Fruit fly (Drosophila melanogaster): Measurements from ENCODE around the gene Snm1.
A peak's percentile ranks its signal among the peaks of the same experiment; 100 is the strongest.

Snm1 gene

DNA sequence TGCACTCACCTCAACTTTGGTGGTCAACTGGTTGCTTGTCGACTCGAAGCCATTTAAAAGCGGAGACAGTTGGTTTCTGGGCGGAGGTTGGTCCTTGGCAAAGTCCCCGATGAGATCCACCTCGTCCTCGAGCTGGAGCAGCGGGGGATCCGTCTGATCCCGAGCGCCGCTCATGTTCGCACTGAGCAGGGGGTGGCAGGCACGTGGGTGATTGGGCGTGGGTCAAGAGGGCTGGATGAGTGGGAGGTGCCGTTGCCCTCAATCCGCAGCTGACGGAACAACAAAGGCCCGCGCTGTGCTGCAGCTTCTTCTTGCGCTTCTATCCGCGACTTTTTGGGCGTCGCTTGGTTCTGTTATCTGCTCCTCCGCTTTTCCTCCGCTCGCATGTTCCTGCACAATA is 8.1 kb downstream of the Snm1 start:
- no peak for TF ChIP-seq CG17801 (GFP tag; optimal IDR thresholded peaks at IDR 0.05; ENCODE audit: partially characterized antibody)

DNA sequence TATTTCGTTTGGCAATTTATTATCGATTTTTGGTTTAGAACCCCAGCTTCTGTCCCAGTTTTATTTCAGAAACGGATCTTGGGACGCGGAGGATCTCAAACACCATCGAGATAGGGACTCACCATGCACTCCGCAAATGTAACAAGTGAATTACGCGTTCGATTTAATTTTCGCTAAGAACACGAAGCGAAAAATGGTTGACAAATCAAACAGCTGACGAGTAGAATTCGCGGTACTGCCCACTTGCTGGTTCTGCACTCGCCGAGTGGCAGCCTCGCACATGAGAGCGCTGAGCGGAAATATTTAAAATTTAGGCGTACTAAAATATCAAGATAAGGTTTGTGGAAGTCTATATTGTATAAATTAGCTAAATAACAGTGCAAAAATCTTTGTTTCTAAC is 8.5 kb downstream of the Snm1 start, which contains the start of gene Pi4KIIalpha:
TSS of gene Pi4KIIalpha (minus strand) at position 233 of the 400 bp plus-strand sequence.
- no peak for TF ChIP-seq CG17801 (GFP tag; optimal IDR thresholded peaks at IDR 0.05; ENCODE audit: partially characterized antibody)

DNA sequence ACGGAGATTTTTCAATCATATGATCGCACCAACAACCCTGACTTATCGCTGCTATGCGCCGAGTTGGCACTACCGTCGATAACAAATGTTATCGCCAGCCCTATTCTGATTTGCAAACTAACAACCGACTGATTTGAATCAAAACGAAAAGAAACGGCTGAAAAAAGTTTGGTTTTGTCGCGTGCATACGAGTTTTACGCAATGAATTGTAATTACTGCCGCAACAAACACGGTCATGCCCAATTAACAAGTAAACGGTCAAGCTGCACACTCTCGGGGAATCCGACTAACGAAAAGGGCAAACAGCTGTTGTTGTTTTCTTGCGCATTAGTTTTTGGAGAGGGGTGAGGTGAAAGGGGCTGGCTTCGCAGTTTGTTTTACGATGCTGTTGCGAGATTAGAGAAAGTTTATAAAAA is 9.9 kb downstream of the Snm1 start, which contains the start of the genes CG14671 and CG12746:
TSS of gene CG14671 (minus strand) at position 41 of the 416 bp plus-strand sequence.
TSS of gene CG12746 (plus strand) at position 91 of the 416 bp plus-strand sequence.
- TF ChIP-seq CG17801 (GFP tag; optimal IDR thresholded peaks at IDR 0.05; ENCODE audit: partially characterized antibody): no peak

DNA sequence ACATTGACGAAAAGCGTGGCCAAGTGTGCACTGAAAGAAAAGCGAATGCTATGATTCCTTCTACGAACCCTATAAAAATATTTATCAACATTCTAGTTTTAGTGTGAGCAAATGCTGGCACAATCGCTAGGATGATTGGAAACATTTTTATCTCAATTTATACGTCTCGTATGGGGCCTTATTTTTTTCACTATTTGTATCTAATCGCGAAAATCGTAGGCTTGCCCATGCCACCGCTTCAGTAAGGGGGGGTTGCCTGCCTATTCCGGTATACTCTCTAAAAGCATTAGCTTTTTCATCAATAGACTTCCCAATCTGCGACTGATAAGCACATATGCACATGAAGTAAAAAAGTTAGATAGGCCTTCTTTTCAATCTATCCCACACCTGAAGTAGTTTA is 10.7 kb downstream of the Snm1 start:
- peak; percentile 75 for TF ChIP-seq CG17801 (GFP tag; optimal IDR thresholded peaks at IDR 0.05; ENCODE audit: partially characterized antibody)

DNA sequence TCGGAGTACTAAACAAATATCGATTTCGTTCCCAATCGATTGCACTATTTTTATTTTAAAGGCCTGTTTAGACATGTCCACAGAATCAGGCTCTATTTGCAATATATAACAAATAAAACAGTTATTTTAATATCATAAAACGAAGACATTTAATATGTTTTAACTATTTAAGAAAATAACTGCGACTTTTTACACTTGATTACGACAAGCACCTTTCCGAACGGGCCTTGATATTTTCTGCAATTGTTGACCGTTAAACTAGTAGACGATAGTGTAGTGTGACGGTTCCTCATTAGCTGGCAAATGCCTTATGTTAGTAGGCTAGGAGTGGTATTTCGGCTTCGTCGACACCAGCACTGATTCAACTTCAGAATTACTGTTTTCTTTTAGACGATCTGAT is 13.7 kb downstream of the Snm1 start, which contains the start of the genes CG2931 and Rheb:
TSS of gene CG2931 (minus strand) at position 26 of the 400 bp plus-strand sequence.
TSS of gene Rheb (plus strand) at position 332 of the 400 bp plus-strand sequence.
- peak; percentile 65 for TF ChIP-seq CG17801 (GFP tag; optimal IDR thresholded peaks at IDR 0.05; ENCODE audit: partially characterized antibody)

- peak; percentile 74 for TF ChIP-seq CG17801 (GFP tag; optimal IDR thresholded peaks at IDR 0.05; ENCODE audit: partially characterized antibody)
Observed at dm6 chr3R:5570635-5571436, 16.0 kb downstream of the Snm1 start, which contains the start of gene CRMP. TSS of gene CRMP (plus strand) at chr3R:5571108.

- TF ChIP-seq CG17801 (GFP tag; optimal IDR thresholded peaks at IDR 0.05; ENCODE audit: partially characterized antibody): no peak
Observed at dm6 chr3R:5571437-5571750, 16.5 kb downstream of the Snm1 start.

DNA sequence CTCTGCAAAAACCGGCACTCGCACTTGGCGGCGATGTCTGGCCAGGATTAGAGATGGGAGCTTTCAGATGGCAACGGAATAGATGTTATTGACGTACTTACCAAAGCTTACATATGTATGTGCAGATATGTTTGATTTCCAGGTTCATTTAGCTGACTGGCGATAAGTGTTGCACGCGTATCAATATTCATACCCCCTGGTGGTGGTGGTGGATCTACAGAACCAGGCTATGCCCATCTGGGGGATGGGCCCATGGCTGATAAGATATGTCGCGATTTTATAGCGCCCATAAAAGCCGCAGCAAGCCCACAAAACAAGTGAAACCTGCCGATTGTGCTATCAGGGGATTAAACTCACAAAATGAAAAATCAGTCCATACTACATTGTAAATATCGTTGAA is 16.9 kb downstream of the Snm1 start:
- no peak for TF ChIP-seq CG17801 (GFP tag; optimal IDR thresholded peaks at IDR 0.05; ENCODE audit: partially characterized antibody)

DNA sequence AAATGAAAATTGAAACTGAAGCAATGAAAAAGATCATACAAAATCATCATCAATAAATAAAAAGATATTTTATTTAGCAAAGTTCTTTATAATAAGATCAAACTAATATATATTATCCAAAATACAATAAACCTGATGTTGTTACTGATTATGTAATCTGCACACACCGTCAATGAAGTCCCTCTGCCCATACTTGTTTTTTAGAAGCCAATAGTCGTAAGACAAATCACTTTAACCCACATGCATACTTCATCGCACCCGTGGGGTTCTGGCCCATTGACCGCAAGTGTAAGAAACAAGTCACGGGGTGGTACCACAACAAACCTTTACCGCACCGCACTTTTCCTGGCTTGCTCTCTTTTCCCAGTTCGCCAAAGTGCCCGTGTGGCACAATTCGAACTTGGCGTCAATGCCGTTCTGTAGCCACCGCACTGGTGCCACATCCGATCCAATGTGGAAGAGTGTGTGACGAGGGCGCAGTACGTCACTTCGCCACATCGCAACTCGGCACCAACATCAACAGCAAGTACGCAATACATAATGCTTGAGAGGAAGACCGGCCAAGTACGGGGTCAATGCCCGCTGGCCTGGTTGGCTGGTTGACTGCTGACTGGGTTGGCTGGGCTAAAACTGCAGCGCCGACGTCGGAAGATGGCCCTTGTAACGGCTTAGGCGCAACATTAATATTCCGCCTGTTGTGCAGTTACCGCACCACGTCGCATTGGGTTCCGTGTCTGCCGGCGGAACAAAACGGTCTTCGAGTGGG is 18.2 kb downstream of the Snm1 start:
- TF ChIP-seq CG17801 (GFP tag; optimal IDR thresholded peaks at IDR 0.05; ENCODE audit: partially characterized antibody): no peak

DNA sequence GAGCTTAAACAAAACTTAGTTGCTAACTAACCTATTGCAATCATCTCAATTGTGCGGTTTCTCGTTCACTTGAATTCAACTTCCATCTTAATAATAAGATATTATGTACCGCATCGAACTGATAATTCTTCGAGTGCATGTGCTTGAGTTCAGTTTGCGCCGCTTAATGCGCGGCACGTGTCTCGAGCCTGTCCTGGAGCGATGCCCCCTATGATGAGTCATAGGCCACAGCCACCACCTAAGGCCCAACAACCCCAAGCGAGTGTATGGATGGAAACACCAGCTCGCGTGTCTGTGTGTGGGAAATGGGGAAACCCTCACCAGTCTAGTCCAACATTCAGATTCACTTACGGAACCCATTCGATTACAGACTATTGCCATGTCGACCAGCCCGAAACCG is 19.0 kb downstream of the Snm1 start:
- TF ChIP-seq CG17801 (GFP tag; optimal IDR thresholded peaks at IDR 0.05; ENCODE audit: partially characterized antibody): no peak

DNA sequence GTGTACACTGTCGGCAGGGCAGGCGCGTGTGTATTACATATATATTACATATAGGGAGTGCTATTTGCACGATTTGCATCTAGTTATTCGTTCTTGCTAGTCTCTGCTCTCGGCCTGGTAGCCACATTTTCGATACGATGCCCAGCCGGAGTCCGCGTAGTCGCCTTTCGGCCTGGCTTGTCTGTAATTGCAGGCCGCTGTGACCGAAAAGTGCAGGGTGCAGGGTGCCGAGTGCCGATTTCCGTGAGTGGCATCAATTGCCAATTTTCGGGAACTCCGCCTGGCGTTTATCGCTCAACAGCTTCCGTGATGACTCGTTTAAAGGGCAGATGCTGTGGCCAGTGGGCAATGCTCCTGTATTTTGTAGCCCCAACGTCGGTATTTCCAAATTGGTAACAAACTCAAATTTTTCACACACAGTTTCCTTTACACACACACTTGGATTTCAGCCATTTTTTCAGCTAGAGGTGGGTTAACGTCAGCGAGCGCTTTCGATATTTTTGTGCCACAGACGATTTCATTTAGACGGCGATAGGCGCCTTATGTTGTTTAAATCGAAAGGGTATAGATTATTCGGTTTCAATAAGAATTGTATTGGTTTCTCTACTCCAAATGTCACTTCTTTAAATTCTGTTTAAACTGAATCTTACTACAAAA is 33.1 kb downstream of the Snm1 start, which contains the start of gene CG2926:
TSS of gene CG2926 (minus strand) at position 518 of the 657 bp plus-strand sequence.
- no peak for TF ChIP-seq CG17801 (GFP tag; optimal IDR thresholded peaks at IDR 0.05; ENCODE audit: partially characterized antibody)

DNA sequence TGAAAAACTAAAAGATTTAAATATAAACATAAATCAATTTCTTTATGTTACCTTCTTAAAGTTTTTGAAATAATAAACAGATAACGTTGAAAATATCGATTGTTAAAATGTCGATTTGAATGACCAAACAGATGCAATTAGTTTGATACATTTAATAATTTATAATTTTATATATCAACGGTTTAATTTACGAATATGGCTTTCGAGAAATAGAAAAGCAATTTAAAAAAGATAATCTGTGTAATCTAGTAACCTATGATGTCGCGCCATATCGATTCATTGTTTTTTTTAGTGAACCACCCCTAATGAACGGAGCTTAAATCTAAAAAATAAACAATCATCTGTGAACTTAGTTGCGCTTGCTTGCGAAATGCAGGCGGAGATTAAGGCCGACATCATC is 33.7 kb downstream of the Snm1 start, which contains the start of gene PolZ2:
TSS of gene PolZ2 (plus strand) at position 301 of the 400 bp plus-strand sequence.
- no peak for TF ChIP-seq CG17801 (GFP tag; optimal IDR thresholded peaks at IDR 0.05; ENCODE audit: partially characterized antibody)

DNA sequence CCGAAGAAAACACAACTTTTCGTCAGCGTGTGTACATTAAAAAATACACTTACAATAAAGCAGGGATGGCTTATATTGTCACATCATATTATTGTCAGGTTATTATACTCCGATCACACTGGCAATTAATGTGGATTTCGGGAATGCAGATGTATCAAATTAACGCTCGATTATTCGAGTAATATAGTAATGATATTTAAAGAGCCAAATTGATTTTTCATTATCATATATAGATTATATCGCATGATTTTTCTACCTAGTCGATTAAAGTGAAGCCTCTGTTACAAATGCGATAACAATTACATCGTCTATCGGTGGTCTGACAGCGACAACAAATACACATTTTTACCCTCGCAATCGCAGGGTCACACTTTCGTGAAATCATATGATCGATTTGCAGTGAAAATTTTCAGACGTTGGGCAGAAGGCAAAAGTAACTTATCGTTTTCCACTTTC is 36.5 kb downstream of the Snm1 start, which contains the start of the genes noi and Vha26:
TSS of gene noi (minus strand) at position 62 of the 456 bp plus-strand sequence.
TSS of gene Vha26 (plus strand) at position 366 of the 456 bp plus-strand sequence.
- TF ChIP-seq CG17801 (GFP tag; optimal IDR thresholded peaks at IDR 0.05; ENCODE audit: partially characterized antibody): peak; percentile 69

dm6 chr3R:5592009-5592572 is 37.2 kb downstream of the Snm1 start:
- TF ChIP-seq CG17801 (GFP tag; optimal IDR thresholded peaks at IDR 0.05; ENCODE audit: partially characterized antibody): peak; percentile 22
